Fruit fly (Drosophila melanogaster) Kc167 (cell line): ENCODE results near the gene CG10516.

ENCODE experiments used
- Sin3A ChIP-seq: fragments of >200 bp; optimal IDR thresholded peaks from 2 replicates; lab custom pipeline; 2018; ENCODE audit warnings: missing external identifiers
- h ChIP-seq: fragments of >200 bp; optimal IDR thresholded peaks from 3 replicates; lab custom pipeline; 2018; ENCODE audit warnings: missing external identifiers
- insv ChIP-seq: fragments of >200 bp; optimal IDR thresholded peaks from 3 replicates; lab custom pipeline; 2018; ENCODE audit warnings: missing external identifiers
- psq ChIP-seq: fragments of >200 bp; optimal IDR thresholded peaks from 2 replicates; lab custom pipeline; 2017; ENCODE audit warnings: missing external identifiers
- ttk ChIP-seq: sonication (Bioruptor generic); optimal IDR thresholded peaks from 2 replicates; lab custom pipeline; 2017; ENCODE audit warnings: missing external identifiers

DNA sequence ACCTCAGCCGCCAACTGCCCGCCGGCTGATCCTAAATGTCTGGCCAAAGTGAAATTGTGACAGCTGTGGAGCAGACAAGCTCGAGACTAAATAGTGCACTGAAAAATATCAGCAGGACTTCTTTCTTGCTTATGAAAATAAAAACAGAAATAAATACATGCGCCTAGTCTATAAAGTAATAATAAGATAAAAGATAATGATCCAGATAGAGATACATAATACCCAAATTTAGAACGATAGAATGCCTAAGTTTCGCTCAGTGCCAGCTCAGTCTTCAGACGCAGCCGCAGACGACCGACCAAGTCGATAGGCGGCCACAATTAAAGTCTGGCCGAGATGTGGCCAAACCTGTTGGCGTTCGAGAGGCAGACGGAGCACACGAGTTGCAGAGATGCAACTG, 27.2 kb upstream of the CG10516 start:
- no peak for TF ChIP-seq h (lab: Kevin White, UChicago)
- TF ChIP-seq ttk = no peak
- no peak for TF ChIP-seq Sin3A
- no peak for TF ChIP-seq insv
- no peak for TF ChIP-seq psq (lab: Kevin White, UChicago)
